Worm (Caenorhabditis elegans) whole organism, L2 larva: ENCODE results near the gene F56C3.4.

ENCODE experiments used
- ceh-16 ChIP-seq: fragments of 150-350 bp; optimal IDR thresholded peaks from 2 replicates; lab custom pipeline; 2014; ENCODE audit warnings: missing biosample characterization, missing genetic modification characterization
- lsy-2 ChIP-seq, 2 experiments: fragments of 150-350 bp in 1 of 2; sonication (generic microtip) in 1 of 2; optimal IDR thresholded peaks; 2 replicates each; lab custom pipeline; 2014 to 2017; ENCODE audit warnings: missing biosample characterization in 2 of 2, missing genetic modification characterization in 2 of 2
- mdl-1 ChIP-seq, 2 experiments: fragments of 150-350 bp in 1 of 2; sonication (generic microtip) in 1 of 2; optimal IDR thresholded peaks; 2 replicates each; lab custom pipeline; 2017; ENCODE audit warnings: missing biosample characterization in 2 of 2, missing genetic modification characterization in 2 of 2
- nhr-11 ChIP-seq: fragments of 150-350 bp; optimal IDR thresholded peaks from 2 replicates; lab custom pipeline; 2014; ENCODE audit warnings: missing biosample characterization, missing genetic modification characterization
- ztf-11 ChIP-seq: sonication (generic microtip); optimal IDR thresholded peaks from 2 replicates; lab custom pipeline; 2017; ENCODE audit warnings: missing biosample characterization, missing genetic modification characterization

DNA sequence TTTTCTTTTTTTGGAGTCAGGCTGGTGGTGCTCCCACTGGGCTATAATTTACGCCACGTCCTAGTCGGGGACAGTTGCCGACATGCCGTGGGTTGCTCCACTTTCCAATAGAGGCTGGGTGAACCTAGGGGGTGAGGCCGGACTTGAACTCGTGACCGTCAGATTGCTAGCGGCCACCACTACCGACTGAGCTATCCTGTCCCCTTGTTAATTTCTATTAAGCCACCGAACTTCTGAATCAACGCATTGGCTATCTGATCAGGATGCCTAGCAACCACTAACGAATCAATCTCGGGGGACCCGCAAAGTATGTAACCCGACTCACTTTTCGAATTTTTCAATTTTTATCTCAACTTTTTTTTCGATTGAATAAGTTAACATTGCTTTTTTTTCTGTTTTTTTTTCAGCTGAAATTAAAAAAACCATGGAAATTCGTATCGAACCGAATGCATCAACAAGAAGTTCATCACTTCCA, 26.4 kb upstream of the F56C3.4 start, which contains the start of gene F56C3.1:
- TF ChIP-seq ceh-16 (tag; lab: Kevin White, UChicago) (no peak), lsy-2 (tag; optimal IDR thresholded peaks at IDR 0.05; lab: Kevin White, UChicago) (no peak), nhr-11 (tag; lab: Kevin White, UChicago) (no peak), mdl-1 (tag; optimal IDR thresholded peaks at IDR 0.05; lab: Kevin White, UChicago) (no peak), ztf-11 (tag; lab: Kevin White, UChicago) (no peak)
